Worm (Caenorhabditis elegans) whole organism, mixed stage, embryonic: ENCODE data around the gene lsy-12.

Source experiments
- drap-1 ChIP-seq: fragments of 200-800 bp; sonication (Bioruptor generic); optimal IDR thresholded peaks from 3 replicates; lab custom pipeline; 2018; ENCODE audit warnings: mild to moderate bottlenecking, missing genetic modification characterization, missing compliant biosample characterization
- lin-32 ChIP-seq: fragments of 200-800 bp; sonication (Bioruptor generic); optimal IDR thresholded peaks from 2 replicates; lab custom pipeline; 2018; ENCODE audit warnings: mild to moderate bottlenecking, missing genetic modification characterization, missing compliant biosample characterization
- lsy-2 ChIP-seq: fragments of 150-350 bp; optimal IDR thresholded peaks from 2 replicates; lab custom pipeline; 2014; ENCODE audit warnings: missing biosample characterization, missing genetic modification characterization
- mls-2 ChIP-seq: sonication (generic microtip); optimal IDR thresholded peaks from 2 replicates; lab custom pipeline; 2016; ENCODE audit warnings: mild to moderate bottlenecking, missing genetic modification characterization, moderate library complexity, missing compliant biosample characterization
- unc-62 ChIP-seq: fragments of 150-350 bp; optimal IDR thresholded peaks from 2 replicates; lab custom pipeline; 2014; ENCODE audit warnings: missing biosample characterization, missing genetic modification reagents, missing genetic modification characterization

DNA sequence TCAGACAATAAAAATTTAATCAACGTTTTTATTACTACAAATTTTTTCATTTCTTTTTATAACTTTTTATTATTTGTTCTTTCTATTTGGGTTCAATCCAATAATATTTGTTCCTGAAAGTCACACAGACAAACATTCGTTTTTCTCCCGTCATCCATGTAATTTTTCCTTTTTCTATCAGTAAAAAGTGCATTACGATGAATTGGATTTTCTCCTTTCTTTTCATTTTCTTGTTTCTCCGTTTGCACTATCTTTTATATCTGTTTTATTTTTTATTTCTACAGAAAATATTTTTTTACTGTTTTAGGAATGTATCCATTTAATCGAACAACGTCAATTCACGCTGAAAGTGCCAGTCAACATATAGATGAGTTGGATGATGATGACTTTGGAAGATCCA lies 39.5 kb upstream of the lsy-12 start, which contains the start of gene egl-47:
- no peak for TF ChIP-seq lsy-2 (tag; lab: Kevin White, UChicago)
- no peak for TF ChIP-seq mls-2
- TF ChIP-seq unc-62, result no peak
- no peak for TF ChIP-seq lin-32 (GFP tag; lab: Kevin White, UChicago)
- TF ChIP-seq drap-1 (GFP tag; lab: Kevin White, UChicago), result no peak
